Fruit fly (Drosophila melanogaster) whole organism, embryonic: Measurements from ENCODE around the gene Dscam3.

ENCODE experiments used
- B-H2 ChIP-seq: fragments of 200-800 bp; sonication (Bioruptor generic); optimal IDR thresholded peaks from 2 replicates; lab custom pipeline; 2018; ENCODE audit warnings: missing biosample characterization, mild to moderate bottlenecking, missing genetic modification characterization
- BtbVII ChIP-seq: fragments of 200-800 bp; sonication (Bioruptor generic); optimal IDR thresholded peaks from 3 replicates; lab custom pipeline; 2017; ENCODE audit warnings: missing biosample characterization, mild to moderate bottlenecking, missing genetic modification characterization
- CG10147 ChIP-seq: fragments of 200-800 bp; sonication (Bioruptor generic); optimal IDR thresholded peaks from 2 replicates; lab custom pipeline; 2019; ENCODE audit warnings: missing biosample characterization, mild to moderate bottlenecking, missing genetic modification characterization, moderate library complexity
- CG10654 ChIP-seq: fragments of 200-800 bp; sonication (Bioruptor generic); optimal IDR thresholded peaks from 2 replicates; lab custom pipeline; 2016; ENCODE audit warnings: missing biosample characterization, missing genetic modification characterization
- CG11247 ChIP-seq: fragments of 200-800 bp; sonication (Bioruptor generic); IDR thresholded peaks from 2 replicates; pipeline ENCODE4 v1.3.6; 2022; ENCODE audit warnings: missing biosample characterization, missing genetic modification characterization
- CG12744 ChIP-seq: fragments of 200-800 bp; sonication (Bioruptor generic); optimal IDR thresholded peaks from 2 replicates; lab custom pipeline; 2016; ENCODE audit warnings: missing biosample characterization, missing genetic modification characterization
- CG13123 ChIP-seq: fragments of 200-800 bp; sonication (Bioruptor generic); optimal IDR thresholded peaks from 2 replicates; lab custom pipeline; 2016; ENCODE audit warnings: missing biosample characterization, missing genetic modification characterization
- CG15601 ChIP-seq: fragments of 200-800 bp; sonication (Bioruptor generic); optimal IDR thresholded peaks from 3 replicates; lab custom pipeline; 2019; ENCODE audit warnings: missing biosample characterization, mild to moderate bottlenecking, missing genetic modification characterization, moderate library complexity
- CG17802 ChIP-seq: fragments of 200-800 bp; sonication (Bioruptor generic); optimal IDR thresholded peaks from 2 replicates; lab custom pipeline; 2018; ENCODE audit warnings: missing biosample characterization, mild to moderate bottlenecking, missing genetic modification characterization, moderate library complexity
- CG18764 ChIP-seq: fragments of 200-800 bp; sonication (Bioruptor generic); optimal IDR thresholded peaks from 3 replicates; lab custom pipeline; 2016; ENCODE audit warnings: missing biosample characterization, missing genetic modification characterization
- CG2199 ChIP-seq: fragments of 200-800 bp; sonication (Bioruptor generic); IDR thresholded peaks from 3 replicates; pipeline ENCODE4 v1.3.6; 2022; ENCODE audit warnings: missing biosample characterization, missing genetic modification characterization
- CG31224 ChIP-seq: fragments of 200-800 bp; sonication (Bioruptor generic); IDR thresholded peaks from 2 replicates; pipeline ENCODE4 v1.3.6; 2022; ENCODE audit warnings: missing biosample characterization, missing genetic modification characterization
- CG31365 ChIP-seq: fragments of 200-800 bp; sonication (Bioruptor generic); optimal IDR thresholded peaks from 2 replicates; lab custom pipeline; 2018; ENCODE audit warnings: missing biosample characterization, mild to moderate bottlenecking, missing genetic modification characterization
- CG4404 ChIP-seq: fragments of 200-800 bp; sonication (Bioruptor generic); IDR thresholded peaks from 2 replicates; pipeline ENCODE4 v1.3.6; 2022; ENCODE audit warnings: missing biosample characterization, missing genetic modification characterization
- CG4424 ChIP-seq: fragments of 200-800 bp; sonication (Bioruptor generic); optimal IDR thresholded peaks from 3 replicates; lab custom pipeline; 2016; ENCODE audit warnings: missing biosample characterization, missing genetic modification characterization
- CG6272 ChIP-seq: fragments of 200-800 bp; sonication (Bioruptor generic); IDR thresholded peaks from 2 replicates; pipeline ENCODE4 v1.3.6; 2022; ENCODE audit warnings: missing biosample characterization, missing genetic modification characterization
- CG7357 ChIP-seq: fragments of 200-800 bp; sonication (Bioruptor generic); IDR thresholded peaks from 3 replicates; pipeline ENCODE4 v1.3.6; 2022; ENCODE audit warnings: missing biosample characterization, missing genetic modification characterization
- CG7786 ChIP-seq: fragments of 200-800 bp; sonication (Bioruptor generic); optimal IDR thresholded peaks from 2 replicates; lab custom pipeline; 2016; ENCODE audit warnings: missing biosample characterization, missing genetic modification characterization
- CG9797 ChIP-seq: fragments of 200-800 bp; sonication (Bioruptor generic); optimal IDR thresholded peaks from 3 replicates; lab custom pipeline; 2018; ENCODE audit warnings: missing biosample characterization, mild to moderate bottlenecking, missing genetic modification characterization
- CTCF ChIP-seq: fragments of 200-800 bp; sonication (Bioruptor generic); optimal IDR thresholded peaks from 2 replicates; lab custom pipeline; 2017; ENCODE audit warnings: missing biosample characterization, mild to moderate bottlenecking, missing genetic modification characterization, moderate library complexity
- Dad ChIP-seq: fragments of 200-800 bp; sonication (Bioruptor generic); optimal IDR thresholded peaks from 3 replicates; lab custom pipeline; 2016; ENCODE audit warnings: missing biosample characterization, missing genetic modification characterization
- Deaf1 ChIP-seq: fragments of 200-800 bp; optimal IDR thresholded peaks from 3 replicates; lab custom pipeline; 2019; ENCODE audit warnings: missing biosample characterization, mild to moderate bottlenecking, missing genetic modification characterization, moderate library complexity
- Dp ChIP-seq: fragments of 200-800 bp; sonication (Bioruptor generic); optimal IDR thresholded peaks from 2 replicates; lab custom pipeline; 2018; ENCODE audit warnings: missing biosample characterization, mild to moderate bottlenecking, missing genetic modification characterization, moderate library complexity
- Fer1 ChIP-seq: fragments of 200-800 bp; sonication (Bioruptor generic); optimal IDR thresholded peaks from 2 replicates; lab custom pipeline; 2017; ENCODE audit warnings: missing biosample characterization, mild to moderate bottlenecking, missing genetic modification characterization
- Gug ChIP-seq: fragments of 200-800 bp; sonication (Bioruptor generic); IDR thresholded peaks from 4 replicates; pipeline ENCODE4 v1.3.6; 2022; ENCODE audit warnings: missing biosample characterization, missing genetic modification characterization
- Hmx ChIP-seq: fragments of 200-800 bp; sonication (Bioruptor generic); optimal IDR thresholded peaks from 2 replicates; lab custom pipeline; 2016; ENCODE audit warnings: missing biosample characterization, missing genetic modification characterization
- Hr3 ChIP-seq: fragments of 200-800 bp; sonication (Bioruptor generic); optimal IDR thresholded peaks from 3 replicates; lab custom pipeline; 2016; ENCODE audit warnings: missing biosample characterization, missing genetic modification characterization
- Hsf ChIP-seq: fragments of 200-800 bp; sonication (Bioruptor generic); optimal IDR thresholded peaks from 3 replicates; lab custom pipeline; 2016; ENCODE audit warnings: missing biosample characterization, missing genetic modification characterization
- Mad ChIP-seq: fragments of 200-800 bp; sonication (Bioruptor generic); optimal IDR thresholded peaks from 2 replicates; lab custom pipeline; 2016; ENCODE audit warnings: missing biosample characterization, missing genetic modification characterization
- Max ChIP-seq: fragments of 200-800 bp; sonication (Bioruptor generic); optimal IDR thresholded peaks from 2 replicates; lab custom pipeline; 2016; ENCODE audit warnings: missing biosample characterization, mild to moderate bottlenecking, missing genetic modification characterization
- Ravus ChIP-seq: fragments of 200-800 bp; sonication (Bioruptor generic); IDR thresholded peaks from 2 replicates; pipeline ENCODE4 v1.3.6; 2022; ENCODE audit warnings: missing biosample characterization, missing genetic modification characterization
- Rx ChIP-seq: fragments of 200-800 bp; sonication (Bioruptor generic); IDR thresholded peaks from 2 replicates; pipeline ENCODE4 v1.3.6; 2022; ENCODE audit warnings: missing biosample characterization, missing genetic modification characterization
- ara ChIP-seq: fragments of 200-800 bp; sonication (Bioruptor generic); IDR thresholded peaks from 2 replicates; pipeline ENCODE4 v1.3.6; 2022; ENCODE audit warnings: missing biosample characterization, missing genetic modification characterization
- ash1 ChIP-seq: fragments of 200-800 bp; sonication (Bioruptor generic); optimal IDR thresholded peaks from 2 replicates; lab custom pipeline; 2018; ENCODE audit warnings: missing biosample characterization, mild to moderate bottlenecking, missing genetic modification characterization
- caup ChIP-seq: fragments of 200-800 bp; sonication (Bioruptor generic); optimal IDR thresholded peaks from 3 replicates; lab custom pipeline; 2017; ENCODE audit warnings: missing biosample characterization, mild to moderate bottlenecking, missing genetic modification characterization, moderate library complexity; ENCODE audit not compliant: severe bottlenecking
- chm ChIP-seq: fragments of 200-800 bp; sonication (Bioruptor generic); IDR thresholded peaks from 2 replicates; pipeline ENCODE4 v1.3.6; 2022; ENCODE audit warnings: missing biosample characterization, missing genetic modification characterization
- ci ChIP-seq: fragments of 200-800 bp; sonication (Bioruptor generic); IDR thresholded peaks from 3 replicates; pipeline ENCODE4 v1.3.6; 2022; ENCODE audit warnings: missing biosample characterization, missing genetic modification characterization
- dmrt99B ChIP-seq: fragments of 200-800 bp; sonication (Bioruptor generic); optimal IDR thresholded peaks from 2 replicates; lab custom pipeline; 2018; ENCODE audit warnings: missing biosample characterization, mild to moderate bottlenecking, missing genetic modification characterization, moderate library complexity
- esg ChIP-seq: fragments of 200-800 bp; sonication (Bioruptor generic); conservative IDR thresholded peaks from 2 replicates; pipeline ENCODE4 v1.3.6; 2022; ENCODE audit warnings: missing biosample characterization, missing genetic modification characterization
- gcm ChIP-seq: fragments of 200-800 bp; sonication (Bioruptor generic); optimal IDR thresholded peaks from 2 replicates; lab custom pipeline; 2019; ENCODE audit warnings: missing biosample characterization, mild to moderate bottlenecking, missing genetic modification characterization, moderate library complexity
- gcm2 ChIP-seq: fragments of 200-800 bp; sonication (Bioruptor generic); optimal IDR thresholded peaks from 2 replicates; lab custom pipeline; 2016; ENCODE audit warnings: missing biosample characterization, missing genetic modification characterization
- gsb-n ChIP-seq: fragments of 200-800 bp; sonication (Bioruptor generic); optimal IDR thresholded peaks from 3 replicates; lab custom pipeline; 2018; ENCODE audit warnings: missing biosample characterization, mild to moderate bottlenecking, missing genetic modification characterization
- hb ChIP-seq: fragments of 200-800 bp; sonication (Bioruptor generic); IDR thresholded peaks from 3 replicates; pipeline ENCODE4 v1.3.6; 2022; ENCODE audit warnings: missing biosample characterization, missing genetic modification characterization; ENCODE audit not compliant: partially characterized antibody
- nerfin-2 ChIP-seq: fragments of 200-800 bp; sonication (Bioruptor generic); IDR thresholded peaks from 2 replicates; pipeline ENCODE4 v1.3.6; 2022; ENCODE audit warnings: missing biosample characterization, missing genetic modification characterization; ENCODE audit not compliant: partially characterized antibody
- pita ChIP-seq: fragments of 200-800 bp; sonication (Bioruptor generic); optimal IDR thresholded peaks from 2 replicates; lab custom pipeline; 2017; ENCODE audit warnings: missing biosample characterization, mild to moderate bottlenecking, missing genetic modification characterization
- pnt ChIP-seq: fragments of 200-800 bp; sonication (Bioruptor generic); optimal IDR thresholded peaks from 3 replicates; lab custom pipeline; 2016; ENCODE audit warnings: missing biosample characterization, missing genetic modification characterization
- pum ChIP-seq: fragments of 200-800 bp; sonication (Bioruptor generic); optimal IDR thresholded peaks from 2 replicates; lab custom pipeline; 2016; ENCODE audit warnings: missing biosample characterization, missing genetic modification characterization
- sd ChIP-seq: fragments of 200-800 bp; sonication (Bioruptor generic); optimal IDR thresholded peaks from 3 replicates; lab custom pipeline; 2018; ENCODE audit warnings: missing biosample characterization, mild to moderate bottlenecking, missing genetic modification characterization, moderate library complexity
- seq ChIP-seq: fragments of 200-800 bp; sonication (Bioruptor generic); IDR thresholded peaks from 2 replicates; pipeline ENCODE4 v1.3.6; 2022; ENCODE audit warnings: missing biosample characterization, missing genetic modification characterization
- shn ChIP-seq: fragments of 200-800 bp; sonication (Bioruptor generic); optimal IDR thresholded peaks from 3 replicates; lab custom pipeline; 2016; ENCODE audit warnings: missing biosample characterization, missing genetic modification characterization
- stc ChIP-seq: fragments of 200-800 bp; sonication (Bioruptor generic); IDR thresholded peaks from 2 replicates; pipeline ENCODE4 v1.3.6; 2022; ENCODE audit warnings: missing biosample characterization, missing genetic modification characterization
- wdn ChIP-seq: fragments of 200-800 bp; sonication (Bioruptor generic); IDR thresholded peaks from 2 replicates; pipeline ENCODE4 v1.3.6; 2022; ENCODE audit warnings: missing biosample characterization, missing genetic modification characterization

Dscam3 gene

dm6 chr3R:17550827-17551468 lies 45.5 kb upstream of the Dscam3 start (continued):
- TF ChIP-seq Hr3 (GFP tag; lab: Kevin White, UChicago), result peak; percentile 40
- TF ChIP-seq seq (GFP tag; lab: Robert Waterston, UW), result no peak
- no peak for TF ChIP-seq gcm2
- TF ChIP-seq B-H2 (GFP tag; lab: Kevin White, UChicago), result no peak
- TF ChIP-seq Ravus (GFP tag; lab: Robert Waterston, UW), result no peak
- TF ChIP-seq pum (GFP tag; lab: Kevin White, UChicago), result peak; percentile 33
- TF ChIP-seq ash1, result no peak
- TF ChIP-seq CTCF (GFP tag; lab: Kevin White, UChicago), result no peak
- 0 out of 2 replicates have a peak, but pooled peaks have one; percentile 28 for TF ChIP-seq Rx (GFP tag; lab: Robert Waterston, UW)
- no peak for TF ChIP-seq stc
- TF ChIP-seq Hmx (GFP tag; lab: Kevin White, UChicago), result no peak
- TF ChIP-seq CG18764 (GFP tag; lab: Kevin White, UChicago), result no peak
- TF ChIP-seq Hsf (GFP tag; lab: Kevin White, UChicago), result peak; percentile 44
- TF ChIP-seq CG10147 (GFP tag; lab: Kevin White, UChicago), result no peak
- no peak for TF ChIP-seq nerfin-2 (GFP tag; lab: Robert Waterston, UW)
- no peak for TF ChIP-seq sd (tag; lab: Kevin White, UChicago)
- TF ChIP-seq chm, result 0 out of 2 replicates have a peak, but pooled peaks have one; percentile 13
- TF ChIP-seq CG17802 (tag; lab: Kevin White, UChicago), result no peak
- peak; percentile 50 for TF ChIP-seq CG4424 (GFP tag; lab: Kevin White, UChicago)
- peak; percentile 15 for TF ChIP-seq CG12744 (GFP tag; lab: Kevin White, UChicago)
- peak; percentile 67 for TF ChIP-seq dmrt99B (tag; lab: Kevin White, UChicago)
- TF ChIP-seq CG2199 (GFP tag; lab: Robert Waterston, UW), result no peak
- TF ChIP-seq esg (GFP tag; lab: Robert Waterston, UW), result no peak
- no peak for TF ChIP-seq Dad (GFP tag; lab: Kevin White, UChicago)
- no peak for TF ChIP-seq wdn (GFP tag; lab: Robert Waterston, UW)
- TF ChIP-seq CG9797, result no peak
- peak; percentile 49 for TF ChIP-seq pnt (GFP tag; lab: Kevin White, UChicago)
- TF ChIP-seq ara, result peak; percentile 60; the same call in 1 of the 2 replicates
- TF ChIP-seq CG31224 (GFP tag; lab: Robert Waterston, UW), result no peak
- no peak for TF ChIP-seq pita (GFP tag; lab: Kevin White, UChicago)
- no peak for TF ChIP-seq Dp (GFP tag; lab: Kevin White, UChicago)
- no peak for TF ChIP-seq Fer1 (GFP tag; lab: Kevin White, UChicago)
- TF ChIP-seq shn (GFP tag; lab: Kevin White, UChicago), result no peak
- TF ChIP-seq CG7786 (GFP tag; lab: Kevin White, UChicago), result no peak
- TF ChIP-seq gcm, result no peak
- TF ChIP-seq BtbVII (GFP tag; lab: Kevin White, UChicago), result no peak
- peak; percentile 47; the same call in 1 of the 2 replicates for TF ChIP-seq CG4404 (GFP tag; lab: Robert Waterston, UW)
- no peak for TF ChIP-seq caup (GFP tag; lab: Kevin White, UChicago)
- no peak for TF ChIP-seq Max (GFP tag; lab: Kevin White, UChicago)
- peak; percentile 67; the same call in 2 of the 3 replicates for TF ChIP-seq ci (GFP tag; lab: Robert Waterston, UW)
- TF ChIP-seq CG10654 (GFP tag; lab: Kevin White, UChicago), result peak; percentile 12
- no peak for TF ChIP-seq Deaf1 (tag; lab: Kevin White, UChicago)
- TF ChIP-seq CG7357, result no peak
- TF ChIP-seq hb (GFP tag; lab: Robert Waterston, UW), result no peak
- TF ChIP-seq Mad (GFP tag; lab: Kevin White, UChicago), result no peak
- TF ChIP-seq CG11247 (GFP tag; lab: Robert Waterston, UW), result no peak
- peak; percentile 52 for TF ChIP-seq gsb-n (tag; lab: Kevin White, UChicago)
- TF ChIP-seq Gug (GFP tag; lab: Robert Waterston, UW), result no peak
- no peak for TF ChIP-seq CG6272 (GFP tag; lab: Robert Waterston, UW)
- no peak for TF ChIP-seq CG13123 (GFP tag; lab: Kevin White, UChicago)
- no peak for TF ChIP-seq CG15601
- TF ChIP-seq CG31365, result peak; percentile 5
